Worm (Caenorhabditis elegans) whole organism, young adult: Measurements from ENCODE around the gene eelo-1.

Source experiments
- B0035.1 ChIP-seq: sonication (generic microtip); optimal IDR thresholded peaks from 2 replicates; lab custom pipeline; 2016; ENCODE audit warnings: missing genetic modification characterization, mild to moderate bottlenecking, missing compliant biosample characterization, missing genotype, missing genetic modification reagents
- B0336.3 ChIP-seq: fragments of 200-800 bp; sonication (Bioruptor generic); IDR thresholded peaks from 2 replicates; pipeline ENCODE4 v1.3.6; 2022; ENCODE audit warnings: missing genetic modification characterization, missing compliant biosample characterization
- F10E7.11 ChIP-seq: sonication (generic microtip); optimal IDR thresholded peaks from 2 replicates; lab custom pipeline; 2017; ENCODE audit warnings: mild to moderate bottlenecking, missing genetic modification characterization, moderate library complexity, missing compliant biosample characterization
- F23B12.7 ChIP-seq: sonication (generic microtip); optimal IDR thresholded peaks from 2 replicates; lab custom pipeline; 2017; ENCODE audit warnings: missing genetic modification characterization, mild to moderate bottlenecking, missing compliant biosample characterization, antibody characterized with exemption, moderate library complexity; ENCODE audit not compliant: insufficient read depth
- F49E8.2 ChIP-seq: sonication (generic microtip); optimal IDR thresholded peaks from 3 replicates; lab custom pipeline; 2017; ENCODE audit warnings: missing genetic modification characterization, mild to moderate bottlenecking, missing compliant biosample characterization, antibody characterized with exemption, moderate library complexity; ENCODE audit not compliant: insufficient read depth
- F55B11.4 ChIP-seq: sonication (generic microtip); optimal IDR thresholded peaks from 2 replicates; lab custom pipeline; 2016; ENCODE audit warnings: missing compliant biosample characterization, missing genetic modification characterization, borderline replicate concordance; ENCODE audit not compliant: insufficient read depth
- F57C9.4 ChIP-seq: sonication (generic microtip); optimal IDR thresholded peaks from 2 replicates; lab custom pipeline; 2017; ENCODE audit warnings: mild to moderate bottlenecking, missing genetic modification characterization, missing compliant biosample characterization
- K11D2.4 ChIP-seq: fragments of 200-800 bp; sonication (Bioruptor generic); IDR thresholded peaks from 2 replicates; pipeline ENCODE4 v1.3.6; 2022; ENCODE audit warnings: missing genetic modification reagents, missing genetic modification characterization, missing compliant biosample characterization
- Y56A3A.18 ChIP-seq: fragments of 200-800 bp; sonication (Bioruptor generic); IDR thresholded peaks from 2 replicates; pipeline ENCODE4 v1.3.6; 2022; ENCODE audit warnings: missing genetic modification reagents, missing genetic modification characterization, missing compliant biosample characterization
- athp-1 ChIP-seq: sonication (generic microtip); optimal IDR thresholded peaks from 2 replicates; lab custom pipeline; 2017; ENCODE audit warnings: mild to moderate bottlenecking, missing genetic modification characterization, missing compliant biosample characterization
- attf-5 ChIP-seq: fragments of 200-800 bp; sonication (Bioruptor generic); optimal IDR thresholded peaks from 2 replicates; lab custom pipeline; 2018; ENCODE audit warnings: mild to moderate bottlenecking, missing genetic modification characterization, missing compliant biosample characterization
- cebp-1 ChIP-seq, 2 experiments: fragments of 200-800 bp in 1 of 2; sonication (Bioruptor generic) in 1 of 2; sonication (generic microtip) in 1 of 2; IDR thresholded peaks in 1 of 2; optimal IDR thresholded peaks in 1 of 2; 2 replicates each; pipeline versions ENCODE4 v1.3.6 to Lab custom; 2017 to 2022; ENCODE audit warnings: missing compliant biosample characterization in 2 of 2, missing genetic modification characterization in 2 of 2, mild to moderate bottlenecking in 1 of 2, missing genetic modification reagents in 1 of 2, moderate library complexity in 1 of 2
- cebp-2 ChIP-seq: fragments of 200-800 bp; sonication (Bioruptor generic); IDR thresholded peaks from 2 replicates; pipeline ENCODE4 v1.3.6; 2022; ENCODE audit warnings: missing genetic modification characterization, missing compliant biosample characterization
- ceh-100 ChIP-seq: fragments of 200-800 bp; sonication (Bioruptor generic); IDR thresholded peaks from 2 replicates; pipeline ENCODE4 v1.3.6; 2022; ENCODE audit warnings: missing genetic modification reagents, missing genetic modification characterization, missing compliant biosample characterization
- chd-7 ChIP-seq: sonication (generic microtip); optimal IDR thresholded peaks from 2 replicates; lab custom pipeline; 2016; ENCODE audit warnings: mild to moderate bottlenecking, missing genetic modification characterization, moderate library complexity, missing compliant biosample characterization
- die-1 ChIP-seq: sonication (generic microtip); optimal IDR thresholded peaks from 2 replicates; lab custom pipeline; 2016; ENCODE audit warnings: missing genotype, mild to moderate bottlenecking, missing genetic modification characterization, missing compliant biosample characterization
- dox-1 ChIP-seq: fragments of 200-800 bp; sonication (Bioruptor generic); IDR thresholded peaks from 2 replicates; pipeline ENCODE4 v1.3.6; 2022; ENCODE audit warnings: missing genetic modification reagents, missing genetic modification characterization, missing compliant biosample characterization
- efl-1 ChIP-seq: fragments of 150-350 bp; optimal IDR thresholded peaks from 2 replicates; lab custom pipeline; 2014; ENCODE audit warnings: missing biosample characterization, missing genetic modification reagents, missing genetic modification characterization
- egl-44 ChIP-seq: fragments of 200-800 bp; sonication (Bioruptor generic); IDR thresholded peaks from 2 replicates; pipeline ENCODE4 v1.3.6; 2022; ENCODE audit warnings: missing genetic modification reagents, missing genetic modification characterization, missing compliant biosample characterization
- fkh-3 ChIP-seq: sonication (generic microtip); optimal IDR thresholded peaks from 2 replicates; lab custom pipeline; 2016; ENCODE audit warnings: mild to moderate bottlenecking, missing genetic modification characterization, missing compliant biosample characterization
- hsf-1 ChIP-seq: fragments of 200-800 bp; sonication (Bioruptor generic); IDR thresholded peaks from 2 replicates; pipeline ENCODE4 v1.3.6; 2022; ENCODE audit warnings: missing genetic modification reagents, missing genetic modification characterization, missing compliant biosample characterization
- let-526 ChIP-seq: fragments of 200-800 bp; sonication (Bioruptor generic); IDR thresholded peaks from 2 replicates; pipeline ENCODE4 v1.3.6; 2022; ENCODE audit warnings: missing genetic modification reagents, missing genetic modification characterization, missing compliant biosample characterization
- let-607 ChIP-seq, 2 experiments: fragments of 200-800 bp in 1 of 2; sonication (Bioruptor generic) in 1 of 2; sonication (generic microtip) in 1 of 2; optimal IDR thresholded peaks; 2 replicates each; lab custom pipeline; 2016 to 2018; ENCODE audit warnings: mild to moderate bottlenecking in 2 of 2, missing compliant biosample characterization in 2 of 2, missing genetic modification characterization in 2 of 2, moderate library complexity in 2 of 2, missing genotype in 1 of 2
- lir-1 ChIP-seq: fragments of 200-800 bp; sonication (Bioruptor generic); conservative IDR thresholded peaks from 2 replicates; pipeline ENCODE4 v1.3.6; 2022; ENCODE audit warnings: missing genetic modification reagents, missing genetic modification characterization, missing compliant biosample characterization
- lsy-27 ChIP-seq: sonication (generic microtip); optimal IDR thresholded peaks from 2 replicates; lab custom pipeline; 2017; ENCODE audit warnings: missing genetic modification characterization, mild to moderate bottlenecking, missing compliant biosample characterization, antibody characterized with exemption, missing genotype, borderline replicate concordance; ENCODE audit not compliant: insufficient read depth
- madf-10 ChIP-seq: sonication (generic microtip); optimal IDR thresholded peaks from 2 replicates; lab custom pipeline; 2016; ENCODE audit warnings: mild to moderate bottlenecking, missing genetic modification characterization, missing compliant biosample characterization
- madf-3 ChIP-seq: fragments of 200-800 bp; sonication (Bioruptor generic); IDR thresholded peaks from 2 replicates; pipeline ENCODE4 v1.3.6; 2022; ENCODE audit warnings: missing genetic modification reagents, missing genetic modification characterization, missing compliant biosample characterization
- mxl-1 ChIP-seq: sonication (generic microtip); optimal IDR thresholded peaks from 2 replicates; lab custom pipeline; 2016; ENCODE audit warnings: missing genetic modification characterization, missing compliant biosample characterization
- nfya-1 ChIP-seq: sonication (generic microtip); optimal IDR thresholded peaks from 2 replicates; lab custom pipeline; 2017; ENCODE audit warnings: antibody characterized with exemption, missing compliant biosample characterization, missing genetic modification characterization, borderline replicate concordance; ENCODE audit not compliant: insufficient read depth
- nfyb-1 ChIP-seq: fragments of 200-800 bp; sonication (Bioruptor generic); IDR thresholded peaks from 2 replicates; pipeline ENCODE4 v1.3.6; 2022; ENCODE audit warnings: missing genetic modification reagents, missing genetic modification characterization, missing compliant biosample characterization
- nhr-120 ChIP-seq: fragments of 200-800 bp; sonication (Bioruptor generic); IDR thresholded peaks from 2 replicates; pipeline ENCODE4 v1.3.6; 2022; ENCODE audit warnings: missing genetic modification characterization, missing compliant biosample characterization
- nhr-80 ChIP-seq: sonication (generic microtip); optimal IDR thresholded peaks from 2 replicates; lab custom pipeline; 2016; ENCODE audit warnings: missing genetic modification characterization, missing compliant biosample characterization
- pbrm-1 ChIP-seq: fragments of 200-800 bp; sonication (Bioruptor generic); IDR thresholded peaks from 2 replicates; pipeline ENCODE4 v1.3.6; 2022; ENCODE audit warnings: missing genetic modification reagents, missing genetic modification characterization, missing compliant biosample characterization
- rec-8 ChIP-seq, 2 experiments: sonication (generic microtip); optimal IDR thresholded peaks; 2 replicates each; lab custom pipeline; 2016; ENCODE audit warnings: mild to moderate bottlenecking in 2 of 2, missing genetic modification characterization in 2 of 2, missing genetic modification reagents in 2 of 2, missing genotype in 2 of 2, missing biosample characterization in 1 of 2, missing compliant biosample characterization in 1 of 2, moderate library complexity in 1 of 2
- repo-1 ChIP-seq: sonication (generic microtip); optimal IDR thresholded peaks from 2 replicates; lab custom pipeline; 2017; ENCODE audit warnings: mild to moderate bottlenecking, missing genetic modification characterization, missing compliant biosample characterization
- rpc-1 ChIP-seq, 2 experiments: fragments of 150-350 bp in 1 of 2; sonication (generic microtip) in 1 of 2; optimal IDR thresholded peaks; 2 replicates each; lab custom pipeline; 2014 to 2018; ENCODE audit warnings: missing biosample characterization in 1 of 2, missing genetic modification characterization in 1 of 2, missing genetic modification reagents in 1 of 2, missing genotype in 1 of 2
- sdz-38 ChIP-seq: sonication (generic microtip); optimal IDR thresholded peaks from 2 replicates; lab custom pipeline; 2016; ENCODE audit warnings: missing genotype, missing genetic modification characterization, missing compliant biosample characterization
- snpc-4 ChIP-seq, 5 experiments: fragments of 150-350 bp in 1 of 5; sonication (generic microtip) in 4 of 5; optimal IDR thresholded peaks; 2 replicates each; lab custom pipeline; 2014 to 2018; ENCODE audit warnings: missing genetic modification characterization in 5 of 5, missing biosample characterization in 3 of 5, antibody characterized with exemption in 2 of 5, mild to moderate bottlenecking in 2 of 5, missing compliant biosample characterization in 2 of 5, missing genotype in 2 of 5, moderate library complexity in 2 of 5, missing genetic modification reagents in 1 of 5
- sptf-2 ChIP-seq: fragments of 200-800 bp; sonication (Bioruptor generic); optimal IDR thresholded peaks from 2 replicates; lab custom pipeline; 2018; ENCODE audit warnings: mild to moderate bottlenecking, missing genetic modification characterization, missing compliant biosample characterization
- tbp1 ChIP-seq: fragments of 200-800 bp; sonication (Bioruptor generic); optimal IDR thresholded peaks from 2 replicates; lab custom pipeline; 2018; ENCODE audit warnings: mild to moderate bottlenecking, missing genetic modification characterization, missing compliant biosample characterization
- tbx-9 ChIP-seq: sonication (generic microtip); optimal IDR thresholded peaks from 2 replicates; lab custom pipeline; 2016; ENCODE audit warnings: borderline replicate concordance, missing genetic modification characterization, inconsistent platforms, missing compliant biosample characterization
- xnd-1 ChIP-seq: sonication (generic microtip); optimal IDR thresholded peaks from 2 replicates; lab custom pipeline; 2016; ENCODE audit warnings: missing genotype, missing genetic modification reagents, missing genetic modification characterization, missing compliant biosample characterization
- ztf-18 ChIP-seq: sonication (generic microtip); optimal IDR thresholded peaks from 2 replicates; lab custom pipeline; 2016; ENCODE audit warnings: missing genotype, mild to moderate bottlenecking, missing genetic modification characterization, missing compliant biosample characterization
- ztf-3 ChIP-seq: fragments of 200-800 bp; sonication (Bioruptor generic); optimal IDR thresholded peaks from 2 replicates; lab custom pipeline; 2018; ENCODE audit warnings: mild to moderate bottlenecking, missing genetic modification characterization, missing compliant biosample characterization

eelo-1 gene

DNA sequence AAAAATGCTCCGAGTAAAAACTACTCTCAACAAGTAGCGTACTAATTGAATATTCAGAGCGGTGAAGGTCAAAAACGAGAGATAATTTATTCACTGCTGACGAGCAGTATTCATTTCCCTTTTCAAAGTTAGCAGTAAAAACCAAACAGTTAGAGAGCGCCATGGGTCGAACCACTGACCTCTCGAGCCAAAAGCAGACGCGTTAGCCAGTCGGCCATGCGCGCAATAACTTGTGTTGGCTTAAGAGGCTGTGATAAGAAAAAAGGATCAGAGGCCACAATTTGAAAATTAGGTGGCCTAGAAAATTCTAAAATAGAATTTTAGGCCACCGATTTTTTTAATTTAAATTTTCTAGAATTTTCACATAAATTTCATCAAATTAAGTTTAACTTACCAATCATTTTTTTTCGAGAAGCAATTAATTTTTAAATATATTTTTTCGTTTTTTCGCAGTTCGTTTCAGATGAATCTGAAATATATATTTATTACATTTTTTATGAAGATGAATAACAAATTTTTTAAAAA, 42.4 kb upstream of the eelo-1 start, which contains the start of gene sms-3 (continued):
- TF ChIP-seq nhr-80 (tag; lab: Kevin White, UChicago) (no peak), dox-1 (GFP tag; lab: Robert Waterston, UW) (no peak; the same call in none of the 2 replicates), B0336.3 (GFP tag; lab: Robert Waterston, UW) (0 out of 2 replicates have a peak, but pooled peaks have one; percentile 17), chd-7 (tag; lab: Kevin White, UChicago) (peak; percentile 53), madf-10 (peak; percentile 44), efl-1 (GFP tag; lab: Kevin White, UChicago) (no peak), F10E7.11 (tag; lab: Kevin White, UChicago) (no peak), let-526 (GFP tag; lab: Robert Waterston, UW) (no peak), ztf-18 (tag; lab: Kevin White, UChicago) (peak; percentile 64), snpc-4 (GFP tag; optimal IDR thresholded peaks at IDR 0.05; lab: Kevin White, UChicago) (peak; percentile 50), snpc-4 (tag; optimal IDR thresholded peaks at IDR 0.05; lab: Kevin White, UChicago) (peak in 1 of 4 experiments; percentile 13), F49E8.2 (tag; lab: Kevin White, UChicago) (peak; percentile 41), ztf-3 (no peak), rec-8 (tag; optimal IDR thresholded peaks at IDR 0.05; lab: Kevin White, UChicago) (peak; percentile 64 to 82), lir-1 (GFP tag; lab: Robert Waterston, UW) (peak; percentile 16; the same call in 1 of the 2 replicates), K11D2.4 (no peak), rpc-1 (optimal IDR thresholded peaks at IDR 0.05; lab: Kevin White, UChicago) (peak; percentile 77), rpc-1 (tag; optimal IDR thresholded peaks at IDR 0.05; lab: Kevin White, UChicago) (peak; percentile 91), sdz-38 (tag; lab: Kevin White, UChicago) (no peak), tbp1 (peak; percentile 97), pbrm-1 (GFP tag; lab: Robert Waterston, UW) (peak; percentile 54; the same call in 1 of the 2 replicates), F57C9.4 (tag; lab: Kevin White, UChicago) (no peak), repo-1 (tag; lab: Kevin White, UChicago) (no peak), tbx-9 (tag; lab: Kevin White, UChicago) (no peak), hsf-1 (peak; percentile 30; the same call in 1 of the 2 replicates), let-607 (tag; optimal IDR thresholded peaks at IDR 0.05; lab: Kevin White, UChicago) (peak in 1 of 2 experiments; percentile 1), cebp-2 (GFP tag; lab: Robert Waterston, UW) (no peak), F23B12.7 (tag; lab: Kevin White, UChicago) (peak; percentile 32), nfyb-1 (GFP tag; lab: Robert Waterston, UW) (peak; percentile 19; the same call in 1 of the 2 replicates), xnd-1 (no peak), die-1 (peak; percentile 85), nhr-120 (GFP tag; lab: Robert Waterston, UW) (no peak), ceh-100 (no peak), egl-44 (peak; percentile 67; the same call in 1 of the 2 replicates), nfya-1 (no peak), attf-5 (peak; percentile 24), F55B11.4 (tag; lab: Kevin White, UChicago) (no peak), lsy-27 (tag; lab: Kevin White, UChicago) (no peak), fkh-3 (tag; lab: Kevin White, UChicago) (peak; percentile 30), cebp-1 (GFP tag; IDR thresholded peaks at IDR 0.05; lab: Robert Waterston, UW) (0 out of 2 replicates have a peak, but pooled peaks have one; percentile 32), cebp-1 (tag; optimal IDR thresholded peaks at IDR 0.05; lab: Kevin White, UChicago) (peak; percentile 52), Y56A3A.18 (0 out of 2 replicates have a peak, but pooled peaks have one; percentile 53), athp-1 (tag; lab: Kevin White, UChicago) (peak; percentile 83), mxl-1 (tag; lab: Kevin White, UChicago) (peak; percentile 59), sptf-2 (GFP tag; lab: Kevin White, UChicago) (no peak), B0035.1 (tag; lab: Kevin White, UChicago) (peak; percentile 24), madf-3 (GFP tag; lab: Robert Waterston, UW) (no peak; the same call in none of the 2 replicates)
